Worm (Caenorhabditis elegans) whole organism, L4 larva: Measurements from ENCODE around the gene dyla-1.
"Not testable (repeated sequence)": the region's sequence is repeated elsewhere in the genome, so short reads cannot be mapped to it uniquely, and the experiment has no call there.

Source experiments
- T20F7.1 ChIP-seq: fragments of 200-800 bp; sonication (Bioruptor generic); optimal IDR thresholded peaks from 2 replicates; lab custom pipeline; 2018; ENCODE audit warnings: mild to moderate bottlenecking, missing genetic modification characterization, missing compliant biosample characterization
- Y105C5A.15 ChIP-seq: fragments of 200-800 bp; sonication (Bioruptor generic); IDR thresholded peaks from 2 replicates; pipeline ENCODE4 v1.3.6; 2022; ENCODE audit warnings: missing genetic modification characterization, missing compliant biosample characterization
- Y48G9A.11 ChIP-seq: fragments of 200-800 bp; sonication (Bioruptor generic); IDR thresholded peaks from 2 replicates; pipeline ENCODE4 v1.3.6; 2022; ENCODE audit warnings: missing genetic modification reagents, missing genetic modification characterization, missing compliant biosample characterization
- ZK546.5 ChIP-seq, 2 experiments: sonication (generic microtip); optimal IDR thresholded peaks; 2 replicates each; lab custom pipeline; 2017; ENCODE audit warnings: missing biosample characterization in 2 of 2, missing genetic modification characterization in 2 of 2
- ceh-20 ChIP-seq: fragments of 200-800 bp; sonication (Bioruptor generic); IDR thresholded peaks from 2 replicates; pipeline ENCODE4 v1.3.6; 2022; ENCODE audit warnings: missing genetic modification reagents, missing genetic modification characterization, missing compliant biosample characterization
- ceh-28 ChIP-seq: fragments of 150-350 bp; optimal IDR thresholded peaks from 2 replicates; lab custom pipeline; 2014; ENCODE audit warnings: missing biosample characterization, missing genetic modification reagents, missing genetic modification characterization
- ceh-32 ChIP-seq: sonication (generic microtip); optimal IDR thresholded peaks from 2 replicates; lab custom pipeline; 2016; ENCODE audit warnings: mild to moderate bottlenecking, missing genetic modification characterization, missing compliant biosample characterization; ENCODE audit not compliant: poor library complexity
- daf-12 ChIP-seq: fragments of 150-350 bp; optimal IDR thresholded peaks from 2 replicates; lab custom pipeline; 2014; ENCODE audit warnings: missing biosample characterization, missing genetic modification reagents, missing genetic modification characterization
- daf-19 ChIP-seq: fragments of 200-800 bp; sonication (Bioruptor generic); conservative IDR thresholded peaks from 2 replicates; pipeline ENCODE4 v1.3.6; 2022; ENCODE audit warnings: missing genetic modification characterization, missing compliant biosample characterization
- dmd-6 ChIP-seq: fragments of 200-800 bp; sonication (Bioruptor generic); IDR thresholded peaks from 2 replicates; pipeline ENCODE4 v1.3.6; 2022; ENCODE audit warnings: missing genetic modification reagents, missing genetic modification characterization, missing compliant biosample characterization
- dmd-8 ChIP-seq: fragments of 200-800 bp; sonication (Bioruptor generic); IDR thresholded peaks from 2 replicates; pipeline ENCODE4 v1.3.6; 2022; ENCODE audit warnings: missing genetic modification characterization, missing compliant biosample characterization
- dmd-9 ChIP-seq: fragments of 200-800 bp; sonication (Bioruptor generic); IDR thresholded peaks from 2 replicates; pipeline ENCODE4 v1.3.6; 2022; ENCODE audit warnings: missing genetic modification reagents, missing genetic modification characterization, missing compliant biosample characterization
- duxl-1 ChIP-seq: sonication (generic microtip); optimal IDR thresholded peaks from 2 replicates; lab custom pipeline; 2016; ENCODE audit warnings: mild to moderate bottlenecking, missing genetic modification characterization, moderate library complexity, missing compliant biosample characterization; ENCODE audit not compliant: poor library complexity
- egl-27 ChIP-seq: sonication (generic microtip); optimal IDR thresholded peaks from 3 replicates; lab custom pipeline; 2017; ENCODE audit warnings: missing biosample characterization, missing genetic modification reagents, missing genetic modification characterization
- fos-1 ChIP-seq: fragments of 150-350 bp; optimal IDR thresholded peaks from 2 replicates; lab custom pipeline; 2014; ENCODE audit warnings: missing biosample characterization, missing genetic modification characterization
- gei-8 ChIP-seq: fragments of 200-800 bp; sonication (Bioruptor generic); optimal IDR thresholded peaks from 2 replicates; lab custom pipeline; 2018; ENCODE audit warnings: mild to moderate bottlenecking, missing genetic modification characterization, missing compliant biosample characterization
- hif-1 ChIP-seq, 2 experiments: sonication (generic microtip); optimal IDR thresholded peaks; 2 replicates each; lab custom pipeline; 2016 to 2017; ENCODE audit warnings: missing compliant biosample characterization in 2 of 2, missing genetic modification characterization in 2 of 2, missing genetic modification reagents in 2 of 2, missing genotype in 2 of 2, mild to moderate bottlenecking in 1 of 2
- hlh-11 ChIP-seq: fragments of 200-800 bp; sonication (Bioruptor generic); optimal IDR thresholded peaks from 2 replicates; lab custom pipeline; 2018; ENCODE audit warnings: mild to moderate bottlenecking, missing genetic modification characterization, missing compliant biosample characterization
- lim-7 ChIP-seq: fragments of 200-800 bp; sonication (Bioruptor generic); IDR thresholded peaks from 2 replicates; pipeline ENCODE4 v1.3.6; 2022; ENCODE audit warnings: missing genetic modification characterization, missing compliant biosample characterization
- lin-29 ChIP-seq: fragments of 200-800 bp; sonication (Bioruptor generic); IDR thresholded peaks from 2 replicates; pipeline ENCODE4 v1.3.6; 2022; ENCODE audit warnings: missing genetic modification reagents, missing genetic modification characterization, missing compliant biosample characterization
- madf-9 ChIP-seq: fragments of 200-800 bp; sonication (Bioruptor generic); conservative IDR thresholded peaks from 2 replicates; pipeline ENCODE4 v1.3.6; 2022; ENCODE audit warnings: missing genetic modification reagents, missing genetic modification characterization, missing compliant biosample characterization
- mep-1 ChIP-seq: fragments of 150-350 bp; sonication (generic microtip); optimal IDR thresholded peaks from 3 replicates; lab custom pipeline; 2014; ENCODE audit warnings: missing biosample characterization, missing genetic modification characterization
- nhr-10 ChIP-seq: fragments of 150-350 bp; optimal IDR thresholded peaks from 2 replicates; lab custom pipeline; 2014; ENCODE audit warnings: missing biosample characterization, missing genetic modification characterization
- nhr-28 ChIP-seq: fragments of 150-350 bp; optimal IDR thresholded peaks from 2 replicates; lab custom pipeline; 2014; ENCODE audit warnings: missing biosample characterization, missing genetic modification characterization
- nhr-42 ChIP-seq: fragments of 200-800 bp; sonication (Bioruptor generic); IDR thresholded peaks from 2 replicates; pipeline ENCODE4 v1.3.6; 2022; ENCODE audit warnings: missing genetic modification characterization, missing compliant biosample characterization
- nhr-6 ChIP-seq: fragments of 150-350 bp; optimal IDR thresholded peaks from 2 replicates; lab custom pipeline; 2014; ENCODE audit warnings: missing biosample characterization, missing genetic modification characterization
- nhr-76 ChIP-seq: fragments of 150-350 bp; optimal IDR thresholded peaks from 2 replicates; lab custom pipeline; 2014; ENCODE audit warnings: missing biosample characterization, missing genetic modification characterization
- php-3 ChIP-seq: fragments of 200-800 bp; sonication (Bioruptor generic); IDR thresholded peaks from 2 replicates; pipeline ENCODE4 v1.3.6; 2022; ENCODE audit warnings: missing genetic modification reagents, missing genetic modification characterization, missing compliant biosample characterization
- saeg-2 ChIP-seq: fragments of 200-800 bp; sonication (Bioruptor generic); IDR thresholded peaks from 2 replicates; pipeline ENCODE4 v1.3.6; 2022; ENCODE audit warnings: missing genetic modification reagents, missing genetic modification characterization, missing compliant biosample characterization
- sdz-12 ChIP-seq: fragments of 200-800 bp; sonication (Bioruptor generic); optimal IDR thresholded peaks from 2 replicates; lab custom pipeline; 2018; ENCODE audit warnings: mild to moderate bottlenecking, missing genetic modification characterization, missing compliant biosample characterization
- set-16 ChIP-seq: fragments of 200-800 bp; sonication (Bioruptor generic); IDR thresholded peaks from 2 replicates; pipeline ENCODE4 v1.3.6; 2022; ENCODE audit warnings: missing genetic modification reagents, missing genetic modification characterization, missing compliant biosample characterization
- skn-1 ChIP-seq: fragments of 150-350 bp; optimal IDR thresholded peaks from 2 replicates; lab custom pipeline; 2014; ENCODE audit warnings: missing biosample characterization, missing genetic modification characterization
- tag-97 ChIP-seq: fragments of 200-800 bp; sonication (Bioruptor generic); IDR thresholded peaks from 2 replicates; pipeline ENCODE4 v1.3.6; 2022; ENCODE audit warnings: missing genetic modification characterization, missing compliant biosample characterization

Gene dyla-1

DNA sequence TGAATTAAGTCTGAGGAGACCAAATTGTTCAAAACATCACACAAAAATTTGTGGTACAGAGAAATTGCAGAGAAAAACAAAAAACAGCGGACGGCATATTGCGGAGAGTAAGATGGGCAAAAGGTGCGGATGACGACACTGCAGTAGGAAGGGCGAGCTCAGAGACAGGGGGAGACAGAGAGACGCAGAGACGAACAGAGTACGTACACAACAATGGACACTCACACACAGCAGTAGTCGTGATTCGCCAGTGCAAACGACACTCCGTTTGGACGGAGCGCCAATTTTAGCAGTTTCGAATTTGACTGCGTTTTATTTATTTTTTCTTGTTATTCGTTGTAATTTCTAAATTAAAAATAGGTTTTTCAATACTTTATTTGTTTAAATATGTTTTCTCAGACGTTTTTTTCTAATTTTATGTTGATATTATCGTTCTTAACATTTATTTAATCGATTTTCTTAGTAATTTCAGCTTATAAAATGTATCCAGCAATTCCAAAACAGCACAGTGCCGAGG, 31.7 kb downstream of the dyla-1 start, which contains the start of gene T20F7.1 (continued):
- TF ChIP-seq daf-19 (GFP tag; lab: Robert Waterston, UW), result no peak

- TF ChIP-seq hif-1 (tag; optimal IDR thresholded peaks at IDR 0.05; lab: Kevin White, UChicago), result no peak
- TF ChIP-seq nhr-76 (tag; lab: Kevin White, UChicago), result no peak
- TF ChIP-seq nhr-28 (tag; lab: Kevin White, UChicago), result no peak
- no peak for TF ChIP-seq hlh-11
- no peak for TF ChIP-seq mep-1 (tag; lab: Kevin White, UChicago)
- no peak for TF ChIP-seq lin-29 (GFP tag; lab: Robert Waterston, UW)
- TF ChIP-seq Y48G9A.11 (GFP tag; lab: Robert Waterston, UW), result no peak
- TF ChIP-seq nhr-42 (GFP tag; lab: Robert Waterston, UW), result no peak
- TF ChIP-seq dmd-6 (GFP tag; lab: Robert Waterston, UW), result no peak
- TF ChIP-seq, all 104 proteins: peak for 0
These were observed 39.6 kb downstream of the dyla-1 start, which contains the start of gene acs-9 for ce11 chrX:16880426-16880825. TSS of gene acs-9 (minus strand) at chrX:16880526.

ce11 chrX:16883426-16883825, 42.6 kb downstream of the dyla-1 start, which contains the start of gene Y13C8A.1:
TSS of gene Y13C8A.1 (plus strand) at chrX:16883726.
- TF ChIP-seq sdz-12 (GFP tag; lab: Kevin White, UChicago); dmd-9 (GFP tag; lab: Robert Waterston, UW); fos-1: not testable (repeated sequence)
- TF ChIP-seq, all 104 proteins: peak for 0; not testable (repeated sequence) for 104

ce11 chrX:16884075-16884474, 43.2 kb downstream of the dyla-1 start:
- TF ChIP-seq set-16 (GFP tag; lab: Robert Waterston, UW) (peak; percentile 73), duxl-1 (tag; lab: Kevin White, UChicago) (no peak), tag-97 (GFP tag; lab: Robert Waterston, UW) (no peak), lim-7 (0 out of 2 replicates have a peak, but pooled peaks have one; percentile 11), daf-12 (no peak), ceh-20 (GFP tag; lab: Robert Waterston, UW) (no peak)
- TF ChIP-seq, all 104 proteins: peak for 2

DNA sequence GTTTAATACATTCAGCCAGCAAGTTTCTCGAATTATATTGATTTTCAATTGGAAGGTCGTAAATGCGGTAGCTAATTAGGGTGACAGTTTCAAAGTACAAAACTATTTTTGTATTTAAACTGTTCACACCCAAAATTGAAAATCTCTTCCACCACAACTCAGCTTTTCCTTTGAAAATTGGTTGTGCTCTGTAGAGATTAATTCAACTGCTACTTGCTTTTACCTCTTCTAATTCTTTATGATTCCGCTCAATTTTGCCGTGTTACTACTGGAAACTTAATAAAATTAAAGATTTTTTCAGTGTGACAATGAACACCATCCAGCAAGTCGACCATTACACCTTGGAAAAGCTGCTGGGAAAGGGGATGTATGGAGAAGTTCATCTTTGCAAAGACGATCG, 50.8 kb downstream of the dyla-1 start, which contains the start of gene F39F10.3:
Gene F39F10.3 (plus strand): TSS at position 301 of the 400 bp plus-strand sequence.
- no peak for TF ChIP-seq skn-1
- no peak for TF ChIP-seq egl-27
- no peak for TF ChIP-seq gei-8 (GFP tag; lab: Kevin White, UChicago)
- TF ChIP-seq nhr-42 (GFP tag; lab: Robert Waterston, UW), result no peak
- no peak for TF ChIP-seq dmd-8
- no peak for TF ChIP-seq nhr-10 (tag; lab: Kevin White, UChicago)
- no peak for TF ChIP-seq T20F7.1
- no peak for TF ChIP-seq ceh-32 (tag; lab: Kevin White, UChicago)
- no peak for TF ChIP-seq saeg-2 (GFP tag; lab: Robert Waterston, UW)
- TF ChIP-seq dmd-6 (GFP tag; lab: Robert Waterston, UW), result no peak
- no peak for TF ChIP-seq ZK546.5 (tag; optimal IDR thresholded peaks at IDR 0.05; lab: Kevin White, UChicago)
- TF ChIP-seq ceh-28, result no peak
- no peak for TF ChIP-seq nhr-6 (tag; lab: Kevin White, UChicago)
- no peak for TF ChIP-seq sdz-12 (GFP tag; lab: Kevin White, UChicago)
- no peak for TF ChIP-seq Y105C5A.15 (GFP tag; lab: Robert Waterston, UW)
- TF ChIP-seq madf-9, result no peak
- no peak for TF ChIP-seq php-3 (GFP tag; lab: Robert Waterston, UW)
